Fruit fly (Drosophila melanogaster) whole organism, embryonic: ENCODE data around the gene CG14220.

Experiments used
- Adf1 ChIP-seq: fragments of 200-800 bp; sonication (Bioruptor generic); IDR thresholded peaks from 2 replicates; pipeline ENCODE4 v1.3.6; 2022; ENCODE audit warnings: missing biosample characterization, missing genetic modification characterization
- Bgb ChIP-seq: fragments of 200-800 bp; sonication (Bioruptor generic); IDR thresholded peaks from 2 replicates; pipeline ENCODE4 v1.3.6; 2022; ENCODE audit warnings: missing biosample characterization, missing genetic modification characterization; ENCODE audit not compliant: partially characterized antibody
- CG10274 ChIP-seq: fragments of 200-800 bp; sonication (Bioruptor generic); optimal IDR thresholded peaks from 3 replicates; lab custom pipeline; 2017; ENCODE audit warnings: missing biosample characterization, mild to moderate bottlenecking, missing genetic modification characterization
- CG11093 ChIP-seq: fragments of 200-800 bp; sonication (Bioruptor generic); IDR thresholded peaks from 3 replicates; pipeline ENCODE4 v1.3.6; 2022; ENCODE audit warnings: missing biosample characterization, missing genetic modification characterization
- CG11456 ChIP-seq: fragments of 200-800 bp; sonication (Bioruptor generic); IDR thresholded peaks from 3 replicates; pipeline ENCODE4 v1.3.6; 2022; ENCODE audit warnings: missing biosample characterization, missing genetic modification characterization
- CG12155 ChIP-seq: fragments of 200-800 bp; sonication (Bioruptor generic); optimal IDR thresholded peaks from 3 replicates; lab custom pipeline; 2016; ENCODE audit warnings: missing biosample characterization, missing genetic modification characterization
- CG12391 ChIP-seq: fragments of 200-800 bp; sonication (Bioruptor generic); optimal IDR thresholded peaks from 3 replicates; lab custom pipeline; 2018; ENCODE audit warnings: missing biosample characterization, mild to moderate bottlenecking, missing genetic modification characterization, moderate library complexity
- CG12942 ChIP-seq: fragments of 200-800 bp; sonication (Bioruptor generic); optimal IDR thresholded peaks from 3 replicates; lab custom pipeline; 2016; ENCODE audit warnings: missing biosample characterization, missing genetic modification characterization
- CG15514 ChIP-seq: fragments of 200-800 bp; sonication (Bioruptor generic); optimal IDR thresholded peaks from 3 replicates; lab custom pipeline; 2017; ENCODE audit warnings: missing biosample characterization, missing genetic modification characterization, mild to moderate bottlenecking, moderate library complexity, missing genetic modification reagents
- CG1647 ChIP-seq: fragments of 200-800 bp; sonication (Bioruptor generic); optimal IDR thresholded peaks from 3 replicates; lab custom pipeline; 2016; ENCODE audit warnings: missing biosample characterization, missing genetic modification characterization
- CG17829 ChIP-seq: fragments of 200-800 bp; optimal IDR thresholded peaks from 2 replicates; lab custom pipeline; 2019; ENCODE audit warnings: missing biosample characterization, mild to moderate bottlenecking, missing genetic modification characterization, moderate library complexity
- CG1792 ChIP-seq: fragments of 200-800 bp; sonication (Bioruptor generic); optimal IDR thresholded peaks from 2 replicates; lab custom pipeline; 2016; ENCODE audit warnings: missing biosample characterization, missing genetic modification characterization
- CG31224 ChIP-seq: fragments of 200-800 bp; sonication (Bioruptor generic); IDR thresholded peaks from 2 replicates; pipeline ENCODE4 v1.3.6; 2022; ENCODE audit warnings: missing biosample characterization, missing genetic modification characterization
- CG31441 ChIP-seq: fragments of 200-800 bp; sonication (Bioruptor generic); IDR thresholded peaks from 2 replicates; pipeline ENCODE4 v1.3.6; 2022; ENCODE audit warnings: missing biosample characterization, missing genetic modification characterization
- CG33213 ChIP-seq: fragments of 200-800 bp; sonication (Bioruptor generic); optimal IDR thresholded peaks from 3 replicates; lab custom pipeline; 2016; ENCODE audit warnings: missing biosample characterization, missing genetic modification characterization
- CG3726 ChIP-seq: fragments of 200-800 bp; sonication (Bioruptor generic); IDR thresholded peaks from 3 replicates; pipeline ENCODE4, ENCODE4 v1.3.6; 2022; ENCODE audit warnings: missing biosample characterization, missing genetic modification characterization
- CG4328 ChIP-seq: fragments of 200-800 bp; sonication (Bioruptor generic); optimal IDR thresholded peaks from 3 replicates; lab custom pipeline; 2017; ENCODE audit warnings: missing biosample characterization, missing genetic modification reagents, missing genetic modification characterization
- CG4707 ChIP-seq: fragments of 200-800 bp; sonication (Bioruptor generic); optimal IDR thresholded peaks from 2 replicates; lab custom pipeline; 2018; ENCODE audit warnings: missing biosample characterization, mild to moderate bottlenecking, missing genetic modification characterization, moderate library complexity
- CG6272 ChIP-seq: fragments of 200-800 bp; sonication (Bioruptor generic); IDR thresholded peaks from 2 replicates; pipeline ENCODE4 v1.3.6; 2022; ENCODE audit warnings: missing biosample characterization, missing genetic modification characterization
- CG8281 ChIP-seq: fragments of 200-800 bp; sonication (Bioruptor generic); optimal IDR thresholded peaks from 2 replicates; lab custom pipeline; 2018; ENCODE audit warnings: missing biosample characterization, mild to moderate bottlenecking, missing genetic modification characterization, moderate library complexity
- CG9727 ChIP-seq: fragments of 200-800 bp; sonication (Bioruptor generic); optimal IDR thresholded peaks from 3 replicates; lab custom pipeline; 2017; ENCODE audit warnings: missing biosample characterization, mild to moderate bottlenecking, missing genetic modification characterization
- Hr3 ChIP-seq: fragments of 200-800 bp; sonication (Bioruptor generic); optimal IDR thresholded peaks from 3 replicates; lab custom pipeline; 2016; ENCODE audit warnings: missing biosample characterization, missing genetic modification characterization
- Hr51 ChIP-seq, 2 experiments: fragments of 200-800 bp; sonication (Bioruptor generic); optimal IDR thresholded peaks; 2 replicates in 1 of 2; 3 replicates in 1 of 2; lab custom pipeline; 2016 to 2018; ENCODE audit warnings: missing biosample characterization in 2 of 2, missing genetic modification characterization in 2 of 2, mild to moderate bottlenecking in 1 of 2, moderate library complexity in 1 of 2
- Jarid2 ChIP-seq: fragments of 200-800 bp; sonication (Bioruptor generic); optimal IDR thresholded peaks from 3 replicates; lab custom pipeline; 2017; ENCODE audit warnings: mild to moderate bottlenecking, missing biosample characterization, missing genetic modification reagents, missing genetic modification characterization
- Lim3 ChIP-seq: fragments of 200-800 bp; sonication (Bioruptor generic); IDR thresholded peaks from 2 replicates; pipeline ENCODE4 v1.3.6; 2022; ENCODE audit warnings: missing biosample characterization, missing genetic modification characterization
- Mrtf ChIP-seq: fragments of 200-800 bp; sonication (Bioruptor generic); IDR thresholded peaks from 3 replicates; pipeline ENCODE4 v1.3.6; 2022; ENCODE audit warnings: missing biosample characterization, missing genetic modification characterization
- NC2α ChIP-seq: fragments of 200-800 bp; sonication (Bioruptor generic); optimal IDR thresholded peaks from 2 replicates; lab custom pipeline; 2016; ENCODE audit warnings: missing biosample characterization, missing genetic modification characterization
- Nf-YC ChIP-seq: fragments of 200-800 bp; optimal IDR thresholded peaks from 3 replicates; lab custom pipeline; 2019; ENCODE audit warnings: missing biosample characterization, mild to moderate bottlenecking, missing genetic modification characterization, moderate library complexity
- Ravus ChIP-seq: fragments of 200-800 bp; sonication (Bioruptor generic); IDR thresholded peaks from 2 replicates; pipeline ENCODE4 v1.3.6; 2022; ENCODE audit warnings: missing biosample characterization, missing genetic modification characterization
- Sox102F ChIP-seq: fragments of 200-800 bp; sonication (Bioruptor generic); optimal IDR thresholded peaks from 2 replicates; lab custom pipeline; 2018; ENCODE audit warnings: missing biosample characterization, mild to moderate bottlenecking, missing genetic modification characterization, moderate library complexity
- Stat92E ChIP-seq, 3 experiments: fragments of >200 bp in 2 of 3; fragments of 200-800 bp in 1 of 3; sonication (Bioruptor generic) in 1 of 3; optimal IDR thresholded peaks; 2 replicates each; lab custom pipeline; 2017 to 2019; ENCODE audit warnings: missing biosample characterization in 3 of 3, missing genetic modification characterization in 3 of 3, mild to moderate bottlenecking in 1 of 3, moderate library complexity in 1 of 3
- YL-1 ChIP-seq: fragments of 200-800 bp; sonication (Bioruptor generic); optimal IDR thresholded peaks from 3 replicates; lab custom pipeline; 2017; ENCODE audit warnings: missing biosample characterization, mild to moderate bottlenecking, missing genetic modification characterization
- aop ChIP-seq: fragments of 200-800 bp; sonication (Bioruptor generic); IDR thresholded peaks from 2 replicates; pipeline ENCODE4 v1.3.6; 2022; ENCODE audit warnings: missing biosample characterization, missing genetic modification characterization
- ash1 ChIP-seq: fragments of 200-800 bp; sonication (Bioruptor generic); optimal IDR thresholded peaks from 2 replicates; lab custom pipeline; 2018; ENCODE audit warnings: missing biosample characterization, mild to moderate bottlenecking, missing genetic modification characterization
- cad ChIP-seq: fragments of >200 bp; optimal IDR thresholded peaks from 2 replicates; lab custom pipeline; 2017; ENCODE audit warnings: missing biosample characterization, missing genetic modification characterization
- chif ChIP-seq, 2 experiments: fragments of 200-800 bp; sonication (Bioruptor generic); optimal IDR thresholded peaks; 3 replicates each; lab custom pipeline; 2016; ENCODE audit warnings: missing biosample characterization in 2 of 2, missing genetic modification characterization in 2 of 2
- dm ChIP-seq: fragments of 200-800 bp; sonication (Bioruptor generic); optimal IDR thresholded peaks from 3 replicates; lab custom pipeline; 2016; ENCODE audit warnings: missing biosample characterization, missing genetic modification characterization
- ewg ChIP-seq: fragments of 200-800 bp; sonication (Bioruptor generic); optimal IDR thresholded peaks from 3 replicates; lab custom pipeline; 2017; ENCODE audit warnings: mild to moderate bottlenecking, missing biosample characterization, missing genetic modification reagents, missing genetic modification characterization
- exex ChIP-seq: fragments of 200-800 bp; sonication (Bioruptor generic); optimal IDR thresholded peaks from 4 replicates; lab custom pipeline; 2018; ENCODE audit warnings: missing biosample characterization, mild to moderate bottlenecking, missing genetic modification characterization, moderate library complexity
- fru ChIP-seq: fragments of >200 bp; optimal IDR thresholded peaks from 2 replicates; lab custom pipeline; 2017
- jigr1 ChIP-seq: fragments of 200-800 bp; sonication (Bioruptor generic); IDR thresholded peaks from 3 replicates; pipeline ENCODE4 v1.3.6; 2022; ENCODE audit warnings: missing biosample characterization, missing genetic modification characterization
- knrl ChIP-seq: fragments of 200-800 bp; sonication (Bioruptor generic); IDR thresholded peaks from 3 replicates; pipeline ENCODE4 v1.3.6; 2022; ENCODE audit warnings: missing biosample characterization, missing genetic modification characterization; ENCODE audit not compliant: partially characterized antibody
- lola ChIP-seq, 3 experiments: fragments of >200 bp in 2 of 3; fragments of 200-800 bp in 1 of 3; sonication (Bioruptor generic) in 1 of 3; optimal IDR thresholded peaks; 2 replicates each; lab custom pipeline; 2017 to 2019; ENCODE audit warnings: missing biosample characterization in 3 of 3, missing genetic modification characterization in 3 of 3, mild to moderate bottlenecking in 1 of 3, moderate library complexity in 1 of 3
- so ChIP-seq: fragments of 200-800 bp; sonication (Bioruptor generic); IDR thresholded peaks from 3 replicates; pipeline ENCODE4 v1.3.6; 2022; ENCODE audit warnings: missing biosample characterization, missing genetic modification characterization
- trem ChIP-seq: fragments of 200-800 bp; optimal IDR thresholded peaks from 3 replicates; lab custom pipeline; 2019; ENCODE audit warnings: missing biosample characterization, mild to moderate bottlenecking, missing genetic modification characterization, moderate library complexity
- wek ChIP-seq: fragments of 200-800 bp; sonication (Bioruptor generic); optimal IDR thresholded peaks from 3 replicates; lab custom pipeline; 2018; ENCODE audit warnings: missing biosample characterization, mild to moderate bottlenecking, missing genetic modification characterization, moderate library complexity
- zen ChIP-seq: fragments of 200-800 bp; sonication (Bioruptor generic); optimal IDR thresholded peaks from 3 replicates; lab custom pipeline; 2018; ENCODE audit warnings: missing biosample characterization, mild to moderate bottlenecking, missing genetic modification characterization, moderate library complexity
- zfh2 ChIP-seq: fragments of 200-800 bp; sonication (Bioruptor generic); optimal IDR thresholded peaks from 2 replicates; lab custom pipeline; 2016; ENCODE audit warnings: missing biosample characterization, missing genetic modification characterization

CG14220 gene

DNA sequence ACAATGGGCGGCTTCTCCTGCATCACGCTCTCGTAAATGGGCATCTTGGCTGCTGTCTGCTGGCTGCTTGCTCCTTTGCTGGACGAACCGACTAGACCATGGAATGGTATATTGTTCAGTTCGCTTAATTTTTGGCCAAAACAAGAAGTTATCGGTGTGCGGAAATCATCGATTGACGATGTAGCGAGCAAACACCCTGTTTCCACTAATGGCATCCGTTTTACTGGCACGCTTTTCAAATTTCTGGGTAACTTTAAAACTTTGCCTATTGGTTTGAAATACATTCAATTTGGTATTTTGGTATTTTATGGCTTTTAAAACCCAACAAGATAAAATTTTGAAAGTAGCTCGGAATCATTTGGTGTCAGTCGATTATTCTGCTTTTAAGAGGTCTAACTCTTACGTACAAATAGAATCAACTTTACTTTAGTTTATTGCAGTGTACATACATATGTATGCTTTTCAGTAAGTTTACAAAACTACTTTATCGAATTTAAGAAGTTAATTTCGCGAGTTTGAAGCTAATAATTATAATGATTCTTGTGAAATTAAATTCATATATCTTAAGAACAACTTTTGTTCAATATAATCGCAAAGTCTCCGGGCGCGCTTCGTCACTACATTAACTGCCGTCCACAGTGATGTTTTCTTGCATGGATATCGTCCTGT, 44.4 kb upstream of the CG14220 start, which contains the start of gene Arp10 (continued):
- TF ChIP-seq CG12942 (GFP tag; lab: Kevin White, UChicago), result no peak
- no peak for TF ChIP-seq ash1 (GFP tag; lab: Kevin White, UChicago)
- no peak for TF ChIP-seq CG6272 (GFP tag; lab: Robert Waterston, UW)
- no peak for TF ChIP-seq Sox102F (GFP tag; lab: Kevin White, UChicago)
- TF ChIP-seq NC2α (GFP tag; lab: Kevin White, UChicago), result no peak
- TF ChIP-seq Hr51 (GFP tag; optimal IDR thresholded peaks at IDR 0.05; lab: Kevin White, UChicago), result no peak
- no peak for TF ChIP-seq CG4707 (GFP tag; lab: Kevin White, UChicago)
- no peak for TF ChIP-seq Nf-YC (tag; lab: Kevin White, UChicago)
- no peak for TF ChIP-seq Mrtf (GFP tag; lab: Robert Waterston, UW)
- no peak for TF ChIP-seq CG31224 (GFP tag; lab: Robert Waterston, UW)
- no peak for TF ChIP-seq dm
- no peak for TF ChIP-seq ewg (GFP tag; lab: Kevin White, UChicago)
- TF ChIP-seq zen (tag; lab: Kevin White, UChicago), result peak; percentile 21
- no peak for TF ChIP-seq Ravus
- peak; percentile 18 for TF ChIP-seq YL-1 (GFP tag; lab: Kevin White, UChicago)
- TF ChIP-seq CG10274 (GFP tag; lab: Kevin White, UChicago), result no peak
- TF ChIP-seq Jarid2, result no peak
- TF ChIP-seq CG8281 (tag; lab: Kevin White, UChicago), result no peak
- no peak for TF ChIP-seq Hr3 (GFP tag; lab: Kevin White, UChicago)
- TF ChIP-seq CG31441 (GFP tag; lab: Robert Waterston, UW), result no peak
- no peak for TF ChIP-seq wek
- TF ChIP-seq CG12391 (tag; lab: Kevin White, UChicago), result peak; percentile 33
- TF ChIP-seq CG15514 (GFP tag; lab: Kevin White, UChicago), result peak; percentile 60
- no peak for TF ChIP-seq CG12155 (GFP tag; lab: Kevin White, UChicago)
- peak; percentile 52; the same call in 1 of the 3 replicates for TF ChIP-seq CG11456 (GFP tag; lab: Robert Waterston, UW)
- no peak for TF ChIP-seq cad (GFP tag; lab: Kevin White, UChicago)
- TF ChIP-seq Bgb, result peak; percentile 43; the same call in 1 of the 2 replicates
- TF ChIP-seq Stat92E (GFP tag; optimal IDR thresholded peaks at IDR 0.05; lab: Kevin White, UChicago), result no peak
- peak; percentile 46; the same call in 2 of the 3 replicates for TF ChIP-seq knrl (GFP tag; lab: Robert Waterston, UW)
- TF ChIP-seq CG3726 (GFP tag; lab: Robert Waterston, UW), result no peak
- TF ChIP-seq Lim3 (GFP tag; lab: Robert Waterston, UW), result no peak
- TF ChIP-seq CG17829 (tag; lab: Kevin White, UChicago), result peak; percentile 15
- no peak for TF ChIP-seq jigr1 (GFP tag; lab: Robert Waterston, UW)
- TF ChIP-seq trem (tag; lab: Kevin White, UChicago), result peak; percentile 36
- TF ChIP-seq chif (GFP tag; optimal IDR thresholded peaks at IDR 0.05; lab: Kevin White, UChicago), result no peak
- TF ChIP-seq CG1792, result no peak
- TF ChIP-seq lola (GFP tag; optimal IDR thresholded peaks at IDR 0.05; lab: Kevin White, UChicago), result peak in 2 of 3 experiments; percentile 3 to 81
- TF ChIP-seq CG4328 (GFP tag; lab: Kevin White, UChicago), result no peak
- TF ChIP-seq CG11093 (GFP tag; lab: Robert Waterston, UW), result no peak
- TF ChIP-seq exex, result no peak
- peak; percentile 14 for TF ChIP-seq zfh2
- peak; percentile 18 for TF ChIP-seq CG9727 (GFP tag; lab: Kevin White, UChicago)
- no peak for TF ChIP-seq CG1647
- no peak for TF ChIP-seq CG33213
- TF ChIP-seq aop (GFP tag; lab: Robert Waterston, UW), result no peak
- no peak for TF ChIP-seq fru (lab: Kevin White, UChicago)
- no peak for TF ChIP-seq so (GFP tag; lab: Robert Waterston, UW)
- no peak for TF ChIP-seq Adf1 (GFP tag; lab: Robert Waterston, UW)
